Worm (Caenorhabditis elegans) whole organism, early embryonic: ENCODE results near the gene F39H12.1.

Source experiments
- aly-1 ChIP-seq: sonication (generic microtip); optimal IDR thresholded peaks from 2 replicates; lab custom pipeline; 2016; ENCODE audit warnings: missing genetic modification characterization, missing compliant biosample characterization
- ama-1 ChIP-seq: fragments of 150-350 bp; optimal IDR thresholded peaks from 2 replicates; lab custom pipeline; 2014
- flt-1 ChIP-seq: fragments of 200-800 bp; sonication (Bioruptor generic); IDR thresholded peaks from 2 replicates; pipeline ENCODE4 v1.3.6; 2022; ENCODE audit warnings: missing genetic modification characterization, missing compliant biosample characterization
- hmbx-1 ChIP-seq: sonication (generic microtip); optimal IDR thresholded peaks from 2 replicates; lab custom pipeline; 2016; ENCODE audit warnings: mild to moderate bottlenecking, missing genetic modification characterization, missing compliant biosample characterization
- hmg-4 ChIP-seq: fragments of 200-800 bp; sonication (Bioruptor generic); optimal IDR thresholded peaks from 2 replicates; lab custom pipeline; 2018; ENCODE audit warnings: mild to moderate bottlenecking, missing genetic modification characterization, missing compliant biosample characterization
- scrt-1 ChIP-seq: fragments of 200-800 bp; sonication (Bioruptor generic); IDR thresholded peaks from 2 replicates; pipeline ENCODE4 v1.3.6; 2022; ENCODE audit warnings: missing genetic modification characterization, missing compliant biosample characterization
- tbx-11 ChIP-seq: fragments of 200-800 bp; sonication (Bioruptor generic); IDR thresholded peaks from 2 replicates; pipeline ENCODE4 v1.3.6; 2022; ENCODE audit warnings: missing genetic modification characterization, missing compliant biosample characterization

- TF ChIP-seq ama-1 (lab: Kevin White, UChicago) = no peak
- no peak for TF ChIP-seq scrt-1 (GFP tag; lab: Robert Waterston, UW)
- TF ChIP-seq aly-1 = no peak
- no peak for TF ChIP-seq flt-1 (GFP tag; lab: Robert Waterston, UW)
- TF ChIP-seq tbx-11 (GFP tag; lab: Robert Waterston, UW) = no peak
- TF ChIP-seq hmbx-1 (tag; lab: Kevin White, UChicago) = no peak
- no peak for TF ChIP-seq hmg-4 (GFP tag; lab: Kevin White, UChicago)
Measured at ce11 chrX:859401-859800, 24.8 kb downstream of the F39H12.1 start, which contains the start of gene F56F10.2.
